Fruit fly (Drosophila melanogaster): ENCODE measurements around the gene hfw.

Gene hfw

dm6 chrX:1623163-1623562, 46.2 kb upstream of the hfw start:
- TF ChIP-seq psq (GFP tag; optimal IDR thresholded peaks at IDR 0.05) (peak; percentile 61), Rel (GFP tag; optimal IDR thresholded peaks at IDR 0.05) (no peak), Rel (tag; optimal IDR thresholded peaks at IDR 0.05) (peak; percentile 57), rgr (GFP tag; optimal IDR thresholded peaks at IDR 0.05) (peak; percentile 30), dsf (GFP tag; optimal IDR thresholded peaks at IDR 0.05; ENCODE audit: borderline replicate concordance) (no peak), foxo (GFP tag; optimal IDR thresholded peaks at IDR 0.05) (peak in 1 of 2 experiments; percentile 27), brk (GFP tag; optimal IDR thresholded peaks at IDR 0.05) (peak; percentile 1), dmrt93B (GFP tag; optimal IDR thresholded peaks at IDR 0.05) (no peak), dl (GFP tag; optimal IDR thresholded peaks at IDR 0.05; ENCODE audit: insufficient read depth in 1 of 2, partially characterized antibody in 2 of 2) (peak in 1 of 2 experiments; percentile 22), Hr83 (GFP tag; optimal IDR thresholded peaks at IDR 0.05; ENCODE audit: poor library complexity, severe bottlenecking) (no peak), Dif (GFP tag; optimal IDR thresholded peaks at IDR 0.05; ENCODE audit: partially characterized antibody) (peak; percentile 67), br (GFP tag; optimal IDR thresholded peaks at IDR 0.05) (no peak)

- TF ChIP-seq OdsH (GFP tag; optimal IDR thresholded peaks at IDR 0.05) (no peak), br (GFP tag; optimal IDR thresholded peaks at IDR 0.05) (no peak), woc (GFP tag; optimal IDR thresholded peaks at IDR 0.05) (no peak), Dfd (GFP tag; optimal IDR thresholded peaks at IDR 0.05) (no peak), CG32264 (GFP tag; optimal IDR thresholded peaks at IDR 0.05) (no peak), dl (GFP tag; optimal IDR thresholded peaks at IDR 0.05; ENCODE audit: insufficient read depth in 1 of 2, partially characterized antibody in 2 of 2) (no peak), dmrt93B (GFP tag; optimal IDR thresholded peaks at IDR 0.05) (no peak)
These were observed 45.7 kb upstream of the hfw start for dm6 chrX:1623655-1624054.

dm6 chrX:1625142-1625541, 44.2 kb upstream of the hfw start:
- TF ChIP-seq OdsH (GFP tag; optimal IDR thresholded peaks at IDR 0.05) (no peak), br (GFP tag; optimal IDR thresholded peaks at IDR 0.05) (no peak), CG9705 (GFP tag; optimal IDR thresholded peaks at IDR 0.05) (no peak), Rel (GFP tag; optimal IDR thresholded peaks at IDR 0.05) (no peak), Rel (tag; optimal IDR thresholded peaks at IDR 0.05) (no peak), sv (GFP tag; optimal IDR thresholded peaks at IDR 0.05) (no peak), CrebA (GFP tag; optimal IDR thresholded peaks at IDR 0.05; ENCODE audit: borderline replicate concordance) (no peak), sage (GFP tag; optimal IDR thresholded peaks at IDR 0.05) (no peak), CG32264 (GFP tag; optimal IDR thresholded peaks at IDR 0.05) (no peak), Hr83 (GFP tag; optimal IDR thresholded peaks at IDR 0.05; ENCODE audit: poor library complexity, severe bottlenecking) (no peak), tai (GFP tag; optimal IDR thresholded peaks at IDR 0.05) (no peak), lola (GFP tag; optimal IDR thresholded peaks at IDR 0.05) (no peak), dsf (GFP tag; optimal IDR thresholded peaks at IDR 0.05; ENCODE audit: borderline replicate concordance) (no peak), h (GFP tag; optimal IDR thresholded peaks at IDR 0.05) (no peak), jim (GFP tag; optimal IDR thresholded peaks at IDR 0.05) (no peak), dmrt93B (GFP tag; optimal IDR thresholded peaks at IDR 0.05) (no peak), Mio (GFP tag; optimal IDR thresholded peaks at IDR 0.05) (no peak)

- no peak for TF ChIP-seq HLH106 (tag; optimal IDR thresholded peaks at IDR 0.05)
- TF ChIP-seq Sp1 (GFP tag; optimal IDR thresholded peaks at IDR 0.05) = no peak
- no peak for TF ChIP-seq Dif (GFP tag; optimal IDR thresholded peaks at IDR 0.05; ENCODE audit: partially characterized antibody)
- no peak for TF ChIP-seq psq (GFP tag; optimal IDR thresholded peaks at IDR 0.05)
- no peak for TF ChIP-seq CG32264 (GFP tag; optimal IDR thresholded peaks at IDR 0.05)
These were observed 41.8 kb upstream of the hfw start for dm6 chrX:1627588-1627987.

DNA sequence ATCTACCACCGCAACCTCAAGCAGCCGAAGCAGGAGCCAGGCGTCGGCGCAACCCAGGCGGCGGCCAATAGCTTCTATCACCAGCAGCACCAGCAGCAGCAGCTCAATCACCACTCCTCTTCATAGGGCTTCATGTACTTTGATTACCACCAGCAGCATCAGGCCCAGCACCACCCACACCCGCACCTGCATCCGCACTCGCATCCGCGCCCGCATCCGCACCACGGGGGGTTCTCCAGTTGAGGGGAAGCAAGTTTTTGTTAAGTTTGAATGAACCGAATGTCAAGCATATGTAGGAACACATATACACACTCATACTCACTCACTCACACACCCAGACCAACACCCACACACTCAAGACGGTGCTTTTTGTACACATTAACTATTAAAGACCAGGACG, 25.7 kb upstream of the hfw start:
- TF ChIP-seq Dfd (GFP tag; optimal IDR thresholded peaks at IDR 0.05) (peak; percentile 44), Hr83 (GFP tag; optimal IDR thresholded peaks at IDR 0.05; ENCODE audit: poor library complexity, severe bottlenecking) (no peak)

- TF ChIP-seq Dfd (GFP tag; optimal IDR thresholded peaks at IDR 0.05) (peak; percentile 97), Rel (GFP tag; optimal IDR thresholded peaks at IDR 0.05) (no peak), Rel (tag; optimal IDR thresholded peaks at IDR 0.05) (no peak)
These were observed 21.5 kb upstream of the hfw start for dm6 chrX:1647876-1648275.

Measured in whole organism, wandering third instar larva.